Worm (Caenorhabditis elegans): ENCODE data around the gene B0361.4.

B0361.4 gene

ce11 chrIII:7216226-7216625 is 42.6 kb upstream of the B0361.4 start, which contains the start of gene R151.1:
Gene R151.1 (plus strand): TSS chrIII:7216526.
- TF ChIP-seq nhr-80 (tag; optimal IDR thresholded peaks at IDR 0.05) (no peak), egl-44 (GFP tag; IDR thresholded peaks at IDR 0.05) (no peak), madf-8 (GFP tag; conservative IDR thresholded peaks at IDR 0.05) (no peak), somi-1 (GFP tag; optimal IDR thresholded peaks at IDR 0.05) (no peak), ZK185.1 (tag; optimal IDR thresholded peaks at IDR 0.05; ENCODE audit: poor library complexity, severe bottlenecking) (no peak), dpl-1 (GFP tag; optimal IDR thresholded peaks at IDR 0.05) (no peak), efl-1 (GFP tag; optimal IDR thresholded peaks at IDR 0.05) (no peak), snpc-1.3 (tag; optimal IDR thresholded peaks at IDR 0.05; ENCODE audit: insufficient read depth) (no peak), hsf-1 (GFP tag; IDR thresholded peaks at IDR 0.05) (no peak), rcor-1 (GFP tag; IDR thresholded peaks at IDR 0.05) (no peak), hlh-12 (tag; optimal IDR thresholded peaks at IDR 0.05) (no peak), ztf-18 (tag; optimal IDR thresholded peaks at IDR 0.05) (no peak), ceh-40 (GFP tag; IDR thresholded peaks at IDR 0.05) (no peak), fkh-3 (tag; optimal IDR thresholded peaks at IDR 0.05) (no peak), B0019.2 (GFP tag; conservative IDR thresholded peaks at IDR 0.05) (no peak), F37B4.10 (GFP tag; IDR thresholded peaks at IDR 0.05) (no peak), athp-1 (tag; optimal IDR thresholded peaks at IDR 0.05) (no peak), atf-7 (tag; optimal IDR thresholded peaks at IDR 0.05) (no peak), mel-28 (tag; optimal IDR thresholded peaks at IDR 0.05; ENCODE audit: borderline replicate concordance) (no peak), F55B11.4 (tag; optimal IDR thresholded peaks at IDR 0.05; ENCODE audit: borderline replicate concordance, insufficient read depth) (no peak)

- TF ChIP-seq nfya-2 (GFP tag; IDR thresholded peaks at IDR 0.05) (no peak), rpc-1 (optimal IDR thresholded peaks at IDR 0.05) (no peak), rpc-1 (tag; optimal IDR thresholded peaks at IDR 0.05) (no peak), let-607 (tag; optimal IDR thresholded peaks at IDR 0.05) (no peak), hmg-1.2 (GFP tag; IDR thresholded peaks at IDR 0.05) (peak; percentile 24; the same call in 1 of the 2 replicates), unc-62 (GFP tag; optimal IDR thresholded peaks at IDR 0.05) (no peak), F49E8.2 (tag; optimal IDR thresholded peaks at IDR 0.05; ENCODE audit: insufficient read depth) (no peak), F52B5.7 (tag; optimal IDR thresholded peaks at IDR 0.05) (no peak), ama-1 (optimal IDR thresholded peaks at IDR 0.05) (no peak), ama-1 (GFP tag; optimal IDR thresholded peaks at IDR 0.05) (no peak), K12H6.12 (tag; optimal IDR thresholded peaks at IDR 0.05) (peak; percentile 5), Y95B8A.8 (GFP tag; IDR thresholded peaks at IDR 0.05) (no peak), K11D2.4 (GFP tag; IDR thresholded peaks at IDR 0.05) (no peak), zim-3 (tag; optimal IDR thresholded peaks at IDR 0.05) (no peak), F33H1.4 (GFP tag; IDR thresholded peaks at IDR 0.05) (no peak), ceh-91 (GFP tag; IDR thresholded peaks at IDR 0.05) (no peak), F55B11.4 (tag; optimal IDR thresholded peaks at IDR 0.05; ENCODE audit: borderline replicate concordance, insufficient read depth) (no peak), ztf-26 (tag; optimal IDR thresholded peaks at IDR 0.05) (no peak), pbrm-1 (GFP tag; IDR thresholded peaks at IDR 0.05) (no peak)
Observed at ce11 chrIII:7216924-7217521, 41.8 kb upstream of the B0361.4 start.

ce11 chrIII:7221103-7221502 is 37.7 kb upstream of the B0361.4 start:
- peak; percentile 53; the same call in 1 of the 2 replicates for TF ChIP-seq ceh-91 (GFP tag; IDR thresholded peaks at IDR 0.05)
- TF ChIP-seq let-526 (GFP tag; IDR thresholded peaks at IDR 0.05): no peak
- 0 out of 2 replicates have a peak, but pooled peaks have one; percentile 37 for TF ChIP-seq Y56A3A.18 (GFP tag; IDR thresholded peaks at IDR 0.05)
- no peak for TF ChIP-seq lin-40 (tag; optimal IDR thresholded peaks at IDR 0.05)
- no peak for TF ChIP-seq madf-10 (tag; optimal IDR thresholded peaks at IDR 0.05)
- no peak for TF ChIP-seq ztf-18 (tag; optimal IDR thresholded peaks at IDR 0.05)
- peak; percentile 55 for TF ChIP-seq madf-6 (GFP tag; IDR thresholded peaks at IDR 0.05)
- TF ChIP-seq somi-1 (GFP tag; optimal IDR thresholded peaks at IDR 0.05): no peak
- TF ChIP-seq repo-1 (tag; optimal IDR thresholded peaks at IDR 0.05): no peak
- TF ChIP-seq Y79H2A.3 (GFP tag; conservative IDR thresholded peaks at IDR 0.05): no peak
- no peak for TF ChIP-seq Y53F4B.3 (GFP tag; IDR thresholded peaks at IDR 0.05)
- TF ChIP-seq egrh-3 (GFP tag; IDR thresholded peaks at IDR 0.05): no peak
- no peak for TF ChIP-seq attf-5 (GFP tag; optimal IDR thresholded peaks at IDR 0.05)
- TF ChIP-seq pbrm-1 (GFP tag; IDR thresholded peaks at IDR 0.05): no peak
- no peak for TF ChIP-seq nfyb-1 (GFP tag; IDR thresholded peaks at IDR 0.05)

Data from whole organism, young adult.